Fruit fly (Drosophila melanogaster) whole organism, wandering third instar larva: ENCODE measurements around the gene CG3402.

Source experiments
- Abd-B ChIP-seq: fragments of >200 bp; optimal IDR thresholded peaks from 2 replicates; lab custom pipeline; 2017; ENCODE audit warnings: missing biosample characterization, missing genetic modification characterization
- CG9705 ChIP-seq: fragments of 200-800 bp; sonication (Bioruptor generic); optimal IDR thresholded peaks from 2 replicates; lab custom pipeline; 2018; ENCODE audit warnings: missing biosample characterization, mild to moderate bottlenecking, missing genetic modification characterization
- CrebA ChIP-seq: fragments of 200-800 bp; sonication (Bioruptor generic); optimal IDR thresholded peaks from 2 replicates; lab custom pipeline; 2016; ENCODE audit warnings: missing biosample characterization, mild to moderate bottlenecking, missing genetic modification characterization, borderline replicate concordance
- Dfd ChIP-seq: fragments of >200 bp; optimal IDR thresholded peaks from 2 replicates; lab custom pipeline; 2017; ENCODE audit warnings: missing biosample characterization, missing genetic modification characterization
- Dif ChIP-seq: fragments of 200-275, 200-300 bp; sonication (Bioruptor generic); optimal IDR thresholded peaks from 2 replicates; lab custom pipeline; 2018; ENCODE audit warnings: missing biosample characterization, missing genetic modification characterization; ENCODE audit not compliant: partially characterized antibody
- GATAd ChIP-seq: sonication (Bioruptor generic); optimal IDR thresholded peaks from 2 replicates; lab custom pipeline; 2016; ENCODE audit warnings: missing biosample characterization, missing genetic modification characterization
- HLH106 ChIP-seq: fragments of 200-800 bp; optimal IDR thresholded peaks from 3 replicates; lab custom pipeline; 2019; ENCODE audit warnings: missing biosample characterization, mild to moderate bottlenecking, missing genetic modification characterization, moderate library complexity
- Hnf4 ChIP-seq: fragments of 200-800 bp; sonication (Bioruptor generic); optimal IDR thresholded peaks from 2 replicates; lab custom pipeline; 2016; ENCODE audit warnings: missing biosample characterization, mild to moderate bottlenecking, missing genetic modification characterization
- Hr78 ChIP-seq: fragments of >200 bp; optimal IDR thresholded peaks from 2 replicates; lab custom pipeline; 2017; ENCODE audit warnings: missing biosample characterization, missing genetic modification characterization
- Hr83 ChIP-seq: fragments of 200-300 bp; sonication (Bioruptor generic); optimal IDR thresholded peaks from 2 replicates; lab custom pipeline; 2016; ENCODE audit warnings: missing biosample characterization, mild to moderate bottlenecking, missing genetic modification characterization, moderate library complexity; ENCODE audit not compliant: poor library complexity, severe bottlenecking
- Jra ChIP-seq: sonication (Bioruptor generic); optimal IDR thresholded peaks from 2 replicates; lab custom pipeline; 2016; ENCODE audit warnings: missing biosample characterization, missing genetic modification characterization
- Mio ChIP-seq: sonication (Bioruptor generic); optimal IDR thresholded peaks from 2 replicates; lab custom pipeline; 2016; ENCODE audit warnings: missing biosample characterization, missing genetic modification characterization
- Myc ChIP-seq: fragments of >200 bp; optimal IDR thresholded peaks from 2 replicates; lab custom pipeline; 2017
- N ChIP-seq: fragments of >200 bp; optimal IDR thresholded peaks from 2 replicates; lab custom pipeline; 2018; ENCODE audit warnings: missing biosample characterization, missing external identifiers, missing genetic modification characterization
- OdsH ChIP-seq: fragments of 200-800 bp; sonication (Bioruptor generic); optimal IDR thresholded peaks from 2 replicates; lab custom pipeline; 2016; ENCODE audit warnings: missing biosample characterization, mild to moderate bottlenecking, missing genetic modification characterization
- Rel ChIP-seq, 2 experiments: fragments of 200-800 bp; sonication (Bioruptor generic) in 1 of 2; optimal IDR thresholded peaks; 2 replicates in 1 of 2; 3 replicates in 1 of 2; lab custom pipeline; 2016 to 2019; ENCODE audit warnings: mild to moderate bottlenecking in 2 of 2, missing biosample characterization in 2 of 2, missing genetic modification characterization in 2 of 2, moderate library complexity in 1 of 2
- Vsx2 ChIP-seq: fragments of 200-300, 225-300 bp; sonication (Bioruptor generic); optimal IDR thresholded peaks from 2 replicates; lab custom pipeline; 2018; ENCODE audit warnings: missing biosample characterization, missing genetic modification characterization; ENCODE audit not compliant: partially characterized antibody
- br ChIP-seq: fragments of 200-800 bp; sonication (Bioruptor generic); optimal IDR thresholded peaks from 2 replicates; lab custom pipeline; 2016; ENCODE audit warnings: missing biosample characterization, missing genetic modification characterization
- brk ChIP-seq: fragments of 200-800 bp; sonication (Bioruptor generic); optimal IDR thresholded peaks from 2 replicates; lab custom pipeline; 2016; ENCODE audit warnings: missing biosample characterization, mild to moderate bottlenecking, missing genetic modification characterization
- dl ChIP-seq, 2 experiments: fragments of 175-275, 200-275 bp in 1 of 2; fragments of 200-275 bp in 1 of 2; sonication (Bioruptor generic); optimal IDR thresholded peaks; lab custom pipeline; 2018; ENCODE audit warnings: mild to moderate bottlenecking in 2 of 2, missing biosample characterization in 2 of 2, missing genetic modification characterization in 2 of 2, moderate library complexity in 2 of 2; ENCODE audit not compliant: partially characterized antibody in 2 of 2, insufficient read depth in 1 of 2
- dmrt93B ChIP-seq: fragments of 200-800 bp; sonication (Bioruptor generic); optimal IDR thresholded peaks from 2 replicates; lab custom pipeline; 2018; ENCODE audit warnings: missing biosample characterization, mild to moderate bottlenecking, missing genetic modification characterization
- dsf ChIP-seq: sonication (Bioruptor generic); optimal IDR thresholded peaks from 2 replicates; lab custom pipeline; 2016; ENCODE audit warnings: missing biosample characterization, missing genetic modification characterization, borderline replicate concordance
- ey ChIP-seq: fragments of 200-800 bp; sonication (Bioruptor generic); optimal IDR thresholded peaks from 2 replicates; lab custom pipeline; 2016; ENCODE audit warnings: missing biosample characterization, missing genetic modification characterization
- foxo ChIP-seq, 2 experiments: fragments of 200-800 bp; sonication (Bioruptor generic); optimal IDR thresholded peaks; 2 replicates in 1 of 2; 3 replicates in 1 of 2; lab custom pipeline; 2016 to 2017; ENCODE audit warnings: missing biosample characterization in 2 of 2, missing genetic modification characterization in 2 of 2
- fru ChIP-seq: fragments of 200-800 bp; sonication (Bioruptor generic); optimal IDR thresholded peaks from 3 replicates; lab custom pipeline; 2016; ENCODE audit warnings: missing biosample characterization, mild to moderate bottlenecking, missing genetic modification characterization
- h ChIP-seq: fragments of 200-800 bp; sonication (Bioruptor generic); optimal IDR thresholded peaks from 3 replicates; lab custom pipeline; 2016; ENCODE audit warnings: missing biosample characterization, mild to moderate bottlenecking, missing genetic modification characterization
- lola ChIP-seq: fragments of >200 bp; optimal IDR thresholded peaks from 2 replicates; lab custom pipeline; 2017; ENCODE audit warnings: missing biosample characterization, missing genetic modification characterization
- psq ChIP-seq: fragments of 200-800 bp; sonication (Bioruptor generic); optimal IDR thresholded peaks from 3 replicates; lab custom pipeline; 2017; ENCODE audit warnings: missing biosample characterization, mild to moderate bottlenecking, missing genetic modification characterization, moderate library complexity
- rgr ChIP-seq: fragments of 200-800 bp; sonication (Bioruptor generic); optimal IDR thresholded peaks from 3 replicates; lab custom pipeline; 2016; ENCODE audit warnings: missing biosample characterization, mild to moderate bottlenecking, missing genetic modification characterization
- sage ChIP-seq: fragments of 200-800 bp; sonication (Bioruptor generic); optimal IDR thresholded peaks from 2 replicates; lab custom pipeline; 2016; ENCODE audit warnings: missing biosample characterization, mild to moderate bottlenecking, missing genetic modification characterization
- sv ChIP-seq: fragments of 200-800 bp; sonication (Bioruptor generic); optimal IDR thresholded peaks from 3 replicates; lab custom pipeline; 2016; ENCODE audit warnings: missing biosample characterization, missing genetic modification characterization
- tai ChIP-seq: sonication (Bioruptor generic); optimal IDR thresholded peaks from 2 replicates; lab custom pipeline; 2016; ENCODE audit warnings: missing biosample characterization, missing genetic modification characterization
- usp ChIP-seq: fragments of >200 bp; optimal IDR thresholded peaks from 2 replicates; lab custom pipeline; 2017; ENCODE audit warnings: missing biosample characterization, missing genetic modification characterization

Gene CG3402

dm6 chr3L:690031-690686 lies 37.5 kb upstream of the CG3402 start, which contains the start of the genes CG32483 and RabX6:
CG32483 (minus strand) TSS chr3L:690081.
RabX6 (plus strand) TSS chr3L:690517.
- no peak for TF ChIP-seq Vsx2 (GFP tag; lab: Kevin White, UChicago)
- no peak for TF ChIP-seq h (GFP tag; lab: Kevin White, UChicago)
- no peak for TF ChIP-seq Dif (GFP tag; lab: Kevin White, UChicago)
- no peak for TF ChIP-seq Abd-B (GFP tag; lab: Kevin White, UChicago)
- no peak for TF ChIP-seq sv (GFP tag; lab: Kevin White, UChicago)
- TF ChIP-seq Jra (GFP tag; lab: Kevin White, UChicago): no peak
- TF ChIP-seq Hr78: no peak
- no peak for TF ChIP-seq GATAd (GFP tag; lab: Kevin White, UChicago)
- no peak for TF ChIP-seq CG9705 (GFP tag; lab: Kevin White, UChicago)
- TF ChIP-seq lola (GFP tag; lab: Kevin White, UChicago): no peak
- TF ChIP-seq Hnf4 (GFP tag; lab: Kevin White, UChicago): no peak
- TF ChIP-seq ey (GFP tag; lab: Kevin White, UChicago): no peak

- TF ChIP-seq sage (GFP tag; lab: Kevin White, UChicago) (no peak), N (GFP tag; lab: Kevin White, UChicago) (no peak), fru (GFP tag; lab: Kevin White, UChicago) (no peak), br (GFP tag; lab: Kevin White, UChicago) (no peak), GATAd (GFP tag; lab: Kevin White, UChicago) (no peak), foxo (GFP tag; optimal IDR thresholded peaks at IDR 0.05; lab: Kevin White, UChicago) (no peak), Myc (lab: Kevin White, UChicago) (no peak), dl (GFP tag; optimal IDR thresholded peaks at IDR 0.05; lab: Kevin White, UChicago; ENCODE audit: insufficient read depth in 1 of 2, partially characterized antibody in 2 of 2) (no peak), Mio (GFP tag; lab: Kevin White, UChicago) (no peak), OdsH (GFP tag; lab: Kevin White, UChicago) (no peak), tai (no peak), sv (GFP tag; lab: Kevin White, UChicago) (no peak), psq (GFP tag; lab: Kevin White, UChicago) (no peak), usp (GFP tag; lab: Kevin White, UChicago) (no peak), rgr (GFP tag; lab: Kevin White, UChicago) (no peak), Vsx2 (GFP tag; lab: Kevin White, UChicago) (no peak), Dfd (GFP tag; lab: Kevin White, UChicago) (no peak)
Observed at dm6 chr3L:687858-688257, 35.2 kb upstream of the CG3402 start, which contains the start of gene hiro. hiro (minus strand) TSS chr3L:687958.

- TF ChIP-seq Rel (GFP tag; optimal IDR thresholded peaks at IDR 0.05; lab: Kevin White, UChicago) (no peak), Rel (tag; optimal IDR thresholded peaks at IDR 0.05; lab: Kevin White, UChicago) (no peak), Vsx2 (GFP tag; lab: Kevin White, UChicago) (peak; percentile 63), Dif (GFP tag; lab: Kevin White, UChicago) (peak; percentile 90), fru (GFP tag; lab: Kevin White, UChicago) (no peak), dl (GFP tag; optimal IDR thresholded peaks at IDR 0.05; lab: Kevin White, UChicago; ENCODE audit: insufficient read depth in 1 of 2, partially characterized antibody in 2 of 2) (peak in 1 of 2 experiments; percentile 32), dmrt93B (no peak)
Observed at dm6 chr3L:685441-685804, 32.7 kb upstream of the CG3402 start, which contains the start of gene ebd1. ebd1 (minus strand) TSS chr3L:685549.

dm6 chr3L:684749-685440 lies 32.2 kb upstream of the CG3402 start:
- TF ChIP-seq Hnf4 (GFP tag; lab: Kevin White, UChicago): no peak
- peak; percentile 12 for TF ChIP-seq HLH106 (tag; lab: Kevin White, UChicago)
- TF ChIP-seq N (GFP tag; lab: Kevin White, UChicago): no peak
- no peak for TF ChIP-seq dsf (GFP tag; lab: Kevin White, UChicago)
- TF ChIP-seq psq (GFP tag; lab: Kevin White, UChicago): peak; percentile 19
- no peak for TF ChIP-seq brk (GFP tag; lab: Kevin White, UChicago)
- no peak for TF ChIP-seq CrebA (GFP tag; lab: Kevin White, UChicago)
- TF ChIP-seq Hr83 (GFP tag; lab: Kevin White, UChicago): no peak
- no peak for TF ChIP-seq foxo (GFP tag; optimal IDR thresholded peaks at IDR 0.05; lab: Kevin White, UChicago)
- TF ChIP-seq, all 38 proteins: peak for 2
